Fruit fly (Drosophila melanogaster) whole organism: ENCODE measurements around the gene sturkopf.

Experiments
- Dll ChIP-seq: fragments of >200 bp; optimal IDR thresholded peaks from 2 replicates; lab custom pipeline; 2017
- EcR ChIP-seq, 2 experiments: fragments of >200 bp; optimal IDR thresholded peaks; 2 replicates each; lab custom pipeline; 2017; ENCODE audit warnings: missing biosample characterization in 2 of 2, missing genetic modification characterization in 2 of 2, missing genetic modification reagents in 2 of 2
- pan ChIP-seq: fragments of >200 bp; optimal IDR thresholded peaks from 2 replicates; lab custom pipeline; 2017
- psq ChIP-seq: fragments of >200 bp; optimal IDR thresholded peaks from 2 replicates; lab custom pipeline; 2017
- usp ChIP-seq: fragments of >200 bp; optimal IDR thresholded peaks from 2 replicates; lab custom pipeline; 2017; ENCODE audit warnings: missing biosample characterization, missing genetic modification characterization, mixed read lengths

DNA sequence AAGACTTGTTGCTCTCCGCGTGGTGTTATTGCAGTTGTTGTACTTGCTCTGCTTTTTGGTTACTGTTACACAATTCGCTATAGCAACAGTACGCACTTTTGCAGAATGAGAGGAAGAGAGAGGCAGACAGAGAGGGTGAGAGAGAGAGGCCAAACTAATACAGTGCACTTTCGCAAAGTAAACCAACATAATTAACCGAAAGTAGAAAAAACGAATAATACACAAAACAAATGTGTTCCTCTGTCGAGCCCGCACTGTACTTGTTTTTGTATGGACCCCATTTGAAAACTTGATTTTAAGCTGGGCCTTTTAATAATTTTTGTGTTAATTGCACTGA is 22.2 kb upstream of the sturkopf start:
- TF ChIP-seq Dll (lab: Kevin White, UChicago) (no peak), psq (lab: Kevin White, UChicago) (no peak), EcR (GFP tag; optimal IDR thresholded peaks at IDR 0.05; lab: Kevin White, UChicago) (no peak), usp (GFP tag; lab: Kevin White, UChicago) (no peak), pan (no peak)
